Worm (Caenorhabditis elegans) whole organism, L4 larva: Measurements from ENCODE around the gene Y43C5A.2.

Experiments
- D1046.2 ChIP-seq: fragments of 200-800 bp; sonication (Bioruptor generic); IDR thresholded peaks from 2 replicates; pipeline ENCODE4 v1.3.6; 2022; ENCODE audit warnings: missing genetic modification characterization, missing compliant biosample characterization
- F10B5.3 ChIP-seq: sonication (generic microtip); optimal IDR thresholded peaks from 2 replicates; lab custom pipeline; 2016; ENCODE audit warnings: mild to moderate bottlenecking, missing genetic modification characterization, missing compliant biosample characterization
- F37D6.2 ChIP-seq: sonication (generic microtip); optimal IDR thresholded peaks from 2 replicates; lab custom pipeline; 2016; ENCODE audit warnings: mild to moderate bottlenecking, missing genetic modification characterization, missing compliant biosample characterization
- F49E8.2 ChIP-seq: sonication (generic microtip); optimal IDR thresholded peaks from 2 replicates; lab custom pipeline; 2016; ENCODE audit warnings: missing compliant biosample characterization, mild to moderate bottlenecking, missing genetic modification characterization, borderline replicate concordance
- R02D3.7 ChIP-seq: fragments of 150-350 bp; sonication (generic microtip); optimal IDR thresholded peaks from 3 replicates; lab custom pipeline; 2014; ENCODE audit warnings: missing biosample characterization, missing genetic modification characterization
- T26A8.4 ChIP-seq: fragments of 200-800 bp; sonication (Bioruptor generic); IDR thresholded peaks from 2 replicates; pipeline ENCODE4 v1.3.6; 2022; ENCODE audit warnings: missing genetic modification characterization, missing compliant biosample characterization
- Y5F2A.4 ChIP-seq: fragments of 200-800 bp; sonication (Bioruptor generic); optimal IDR thresholded peaks from 2 replicates; lab custom pipeline; 2018; ENCODE audit warnings: mild to moderate bottlenecking, missing genetic modification characterization, missing compliant biosample characterization
- aha-1 ChIP-seq: fragments of 150-350 bp; peaks from one replicate; lab custom pipeline; 2014; ENCODE audit warnings: missing biosample characterization, missing genetic modification characterization
- aly-2 ChIP-seq: sonication (generic microtip); optimal IDR thresholded peaks from 2 replicates; lab custom pipeline; 2018; ENCODE audit warnings: missing biosample characterization, missing genetic modification characterization
- attf-4 ChIP-seq: sonication (generic microtip); optimal IDR thresholded peaks from 3 replicates; lab custom pipeline; 2017; ENCODE audit warnings: missing biosample characterization, missing genetic modification characterization
- ceh-28 ChIP-seq: fragments of 150-350 bp; optimal IDR thresholded peaks from 2 replicates; lab custom pipeline; 2014; ENCODE audit warnings: missing biosample characterization, missing genetic modification reagents, missing genetic modification characterization
- ceh-62 ChIP-seq: sonication (generic microtip); optimal IDR thresholded peaks from 2 replicates; lab custom pipeline; 2017; ENCODE audit warnings: missing biosample characterization, missing genetic modification characterization
- ceh-82 ChIP-seq: sonication (generic microtip); optimal IDR thresholded peaks from 2 replicates; lab custom pipeline; 2017; ENCODE audit warnings: missing biosample characterization, missing genetic modification characterization
- cey-2 ChIP-seq: sonication (generic microtip); optimal IDR thresholded peaks from 3 replicates; lab custom pipeline; 2017; ENCODE audit warnings: missing genetic modification characterization, mild to moderate bottlenecking, missing compliant biosample characterization, antibody characterized with exemption, borderline replicate concordance; ENCODE audit not compliant: insufficient read depth
- daf-12 ChIP-seq: fragments of 150-350 bp; optimal IDR thresholded peaks from 2 replicates; lab custom pipeline; 2014; ENCODE audit warnings: missing biosample characterization, missing genetic modification reagents, missing genetic modification characterization
- daf-16 ChIP-seq, 3 experiments: sonication (generic microtip); optimal IDR thresholded peaks; 2 replicates each; lab custom pipeline; 2016 to 2017; ENCODE audit warnings: missing genetic modification characterization in 3 of 3, missing genetic modification reagents in 3 of 3, mild to moderate bottlenecking in 2 of 3, missing compliant biosample characterization in 2 of 3, missing biosample characterization in 1 of 3, moderate library complexity in 1 of 3
- daf-8 ChIP-seq: fragments of 200-800 bp; sonication (Bioruptor generic); IDR thresholded peaks from 2 replicates; pipeline ENCODE4 v1.3.6; 2022; ENCODE audit warnings: missing genetic modification characterization, missing compliant biosample characterization
- dmd-6 ChIP-seq: fragments of 200-800 bp; sonication (Bioruptor generic); IDR thresholded peaks from 2 replicates; pipeline ENCODE4 v1.3.6; 2022; ENCODE audit warnings: missing genetic modification reagents, missing genetic modification characterization, missing compliant biosample characterization
- dpl-1 ChIP-seq: fragments of 150-350 bp; optimal IDR thresholded peaks from 2 replicates; lab custom pipeline; 2014; ENCODE audit warnings: missing biosample characterization, missing genetic modification reagents, missing genetic modification characterization
- dve-1 ChIP-seq: sonication (generic microtip); optimal IDR thresholded peaks from 2 replicates; lab custom pipeline; 2017; ENCODE audit warnings: antibody characterized with exemption, mild to moderate bottlenecking, missing genetic modification characterization, missing compliant biosample characterization; ENCODE audit not compliant: insufficient read depth
- fos-1 ChIP-seq: fragments of 150-350 bp; optimal IDR thresholded peaks from 2 replicates; lab custom pipeline; 2014; ENCODE audit warnings: missing biosample characterization, missing genetic modification characterization
- hif-1 ChIP-seq, 2 experiments: sonication (generic microtip); optimal IDR thresholded peaks; 2 replicates each; lab custom pipeline; 2016 to 2017; ENCODE audit warnings: missing compliant biosample characterization in 2 of 2, missing genetic modification characterization in 2 of 2, missing genetic modification reagents in 2 of 2, missing genotype in 2 of 2, mild to moderate bottlenecking in 1 of 2
- hlh-30 ChIP-seq: sonication (generic microtip); optimal IDR thresholded peaks from 2 replicates; lab custom pipeline; 2017; ENCODE audit warnings: antibody characterized with exemption, mild to moderate bottlenecking, missing genetic modification characterization, missing compliant biosample characterization; ENCODE audit not compliant: insufficient read depth
- lin-39 ChIP-seq: fragments of 150-350 bp; optimal IDR thresholded peaks from 2 replicates; lab custom pipeline; 2014; ENCODE audit warnings: missing biosample characterization, missing genetic modification reagents, missing genetic modification characterization
- lir-3 ChIP-seq: sonication (generic microtip); optimal IDR thresholded peaks from 2 replicates; lab custom pipeline; 2016; ENCODE audit warnings: mild to moderate bottlenecking, missing genetic modification characterization, missing compliant biosample characterization
- mep-1 ChIP-seq: fragments of 150-350 bp; sonication (generic microtip); optimal IDR thresholded peaks from 3 replicates; lab custom pipeline; 2014; ENCODE audit warnings: missing biosample characterization, missing genetic modification characterization
- mxl-2 ChIP-seq: fragments of 200-800 bp; sonication (Bioruptor generic); conservative IDR thresholded peaks from 2 replicates; pipeline ENCODE4 v1.3.6; 2022; ENCODE audit warnings: missing genetic modification reagents, missing genetic modification characterization, missing compliant biosample characterization
- mxl-3 ChIP-seq: fragments of 200-800 bp; sonication (Bioruptor generic); optimal IDR thresholded peaks from 2 replicates; lab custom pipeline; 2018; ENCODE audit warnings: mild to moderate bottlenecking, missing genetic modification characterization, missing compliant biosample characterization
- nhr-102 ChIP-seq: sonication (generic microtip); optimal IDR thresholded peaks from 2 replicates; lab custom pipeline; 2016; ENCODE audit warnings: mild to moderate bottlenecking, missing genetic modification characterization, moderate library complexity, missing compliant biosample characterization
- nhr-28 ChIP-seq: fragments of 150-350 bp; optimal IDR thresholded peaks from 2 replicates; lab custom pipeline; 2014; ENCODE audit warnings: missing biosample characterization, missing genetic modification characterization
- nhr-42 ChIP-seq: fragments of 200-800 bp; sonication (Bioruptor generic); IDR thresholded peaks from 2 replicates; pipeline ENCODE4 v1.3.6; 2022; ENCODE audit warnings: missing genetic modification characterization, missing compliant biosample characterization
- nhr-48 ChIP-seq: sonication (generic microtip); optimal IDR thresholded peaks from 2 replicates; lab custom pipeline; 2016; ENCODE audit warnings: mild to moderate bottlenecking, missing genetic modification characterization, missing compliant biosample characterization
- nhr-6 ChIP-seq: fragments of 150-350 bp; optimal IDR thresholded peaks from 2 replicates; lab custom pipeline; 2014; ENCODE audit warnings: missing biosample characterization, missing genetic modification characterization
- nhr-76 ChIP-seq: fragments of 150-350 bp; optimal IDR thresholded peaks from 2 replicates; lab custom pipeline; 2014; ENCODE audit warnings: missing biosample characterization, missing genetic modification characterization
- nhr-77 ChIP-seq: fragments of 150-350 bp; optimal IDR thresholded peaks from 2 replicates; lab custom pipeline; 2014; ENCODE audit warnings: missing biosample characterization, missing genetic modification characterization
- php-3 ChIP-seq: fragments of 200-800 bp; sonication (Bioruptor generic); IDR thresholded peaks from 2 replicates; pipeline ENCODE4 v1.3.6; 2022; ENCODE audit warnings: missing genetic modification reagents, missing genetic modification characterization, missing compliant biosample characterization
- pqm-1 ChIP-seq: sonication (generic microtip); optimal IDR thresholded peaks from 2 replicates; lab custom pipeline; 2017; ENCODE audit warnings: missing biosample characterization, missing genetic modification characterization
- sdz-12 ChIP-seq: fragments of 200-800 bp; sonication (Bioruptor generic); optimal IDR thresholded peaks from 2 replicates; lab custom pipeline; 2018; ENCODE audit warnings: mild to moderate bottlenecking, missing genetic modification characterization, missing compliant biosample characterization
- skn-1 ChIP-seq: fragments of 150-350 bp; optimal IDR thresholded peaks from 2 replicates; lab custom pipeline; 2014; ENCODE audit warnings: missing biosample characterization, missing genetic modification characterization
- unc-130 ChIP-seq: sonication (generic microtip); optimal IDR thresholded peaks from 2 replicates; lab custom pipeline; 2016; ENCODE audit warnings: missing genetic modification reagents, missing genetic modification characterization, missing compliant biosample characterization
- unc-39 ChIP-seq: sonication (generic microtip); optimal IDR thresholded peaks from 2 replicates; lab custom pipeline; 2017; ENCODE audit warnings: missing biosample characterization, missing genetic modification characterization
- zfp-2 ChIP-seq: sonication (generic microtip); optimal IDR thresholded peaks from 2 replicates; lab custom pipeline; 2016; ENCODE audit warnings: mild to moderate bottlenecking, missing genetic modification characterization, missing compliant biosample characterization
- zfp-3 ChIP-seq: fragments of 200-800 bp; sonication (Bioruptor generic); conservative IDR thresholded peaks from 2 replicates; pipeline ENCODE4 v1.3.6; 2022; ENCODE audit warnings: missing genetic modification reagents, missing genetic modification characterization, missing compliant biosample characterization
- zip-11 ChIP-seq: fragments of 200-800 bp; sonication (Bioruptor generic); IDR thresholded peaks from 2 replicates; pipeline ENCODE4 v1.3.6; 2022; ENCODE audit warnings: missing genetic modification characterization, missing compliant biosample characterization

Y43C5A.2 gene

DNA sequence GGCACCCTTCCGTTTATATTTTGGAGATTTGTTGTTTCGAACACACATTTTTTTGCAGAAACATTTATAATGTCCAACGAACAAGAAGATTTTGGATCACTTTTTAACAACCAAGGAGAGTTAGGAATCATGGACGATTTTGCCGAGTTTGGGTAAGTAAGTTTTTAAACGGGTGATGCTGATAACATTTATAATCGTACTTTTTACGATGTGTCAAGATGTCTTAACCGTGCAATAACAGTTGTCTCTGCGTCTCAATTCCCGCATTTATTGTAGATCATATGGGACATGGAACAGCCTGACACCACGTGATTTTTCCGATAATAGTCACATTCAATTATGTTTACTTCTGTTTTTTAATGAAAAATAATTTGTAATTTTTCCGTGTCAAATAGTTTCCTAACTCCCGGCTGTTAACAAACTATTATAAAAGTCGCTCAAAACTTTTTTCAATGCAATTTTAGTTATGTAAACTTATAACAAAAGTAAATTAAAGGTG lies 19.1 kb upstream of the Y43C5A.2 start, which contains the start of gene daf-14 (continued):
- TF ChIP-seq zip-11 (GFP tag; lab: Robert Waterston, UW): no peak
- peak; percentile 15 for TF ChIP-seq dpl-1 (GFP tag; lab: Kevin White, UChicago)
- peak; percentile 77 for TF ChIP-seq dve-1
- TF ChIP-seq zfp-2 (tag; lab: Kevin White, UChicago): no peak
- TF ChIP-seq F37D6.2 (tag; lab: Kevin White, UChicago): no peak
- no peak for TF ChIP-seq skn-1 (tag; lab: Kevin White, UChicago)
- TF ChIP-seq dmd-6 (GFP tag; lab: Robert Waterston, UW): peak; percentile 52
- TF ChIP-seq daf-12 (tag; lab: Kevin White, UChicago): no peak
- TF ChIP-seq nhr-48 (tag; lab: Kevin White, UChicago): peak; percentile 20
- no peak for TF ChIP-seq nhr-42 (GFP tag; lab: Robert Waterston, UW)
- no peak for TF ChIP-seq daf-8 (GFP tag; lab: Robert Waterston, UW)
- TF ChIP-seq php-3 (GFP tag; lab: Robert Waterston, UW): peak; percentile 49; the same call in 1 of the 2 replicates
- TF ChIP-seq mxl-3 (GFP tag; lab: Kevin White, UChicago): no peak
- TF ChIP-seq aha-1: peak; percentile 74

- no peak for TF ChIP-seq attf-4
- no peak for TF ChIP-seq fos-1
- TF ChIP-seq php-3 (GFP tag; lab: Robert Waterston, UW): no peak
- no peak for TF ChIP-seq aly-2 (tag; lab: Kevin White, UChicago)
- no peak for TF ChIP-seq nhr-42 (GFP tag; lab: Robert Waterston, UW)
- no peak for TF ChIP-seq daf-16 (GFP tag; optimal IDR thresholded peaks at IDR 0.05; lab: Kevin White, UChicago)
- TF ChIP-seq daf-16 (tag; optimal IDR thresholded peaks at IDR 0.05; lab: Kevin White, UChicago): peak; percentile 33
- peak; percentile 27 for TF ChIP-seq nhr-28 (tag; lab: Kevin White, UChicago)
- TF ChIP-seq R02D3.7 (tag; lab: Kevin White, UChicago): no peak
- no peak for TF ChIP-seq hlh-30 (tag; lab: Kevin White, UChicago)
- TF ChIP-seq pqm-1 (tag; lab: Kevin White, UChicago): no peak
- no peak for TF ChIP-seq mep-1 (tag; lab: Kevin White, UChicago)
- TF ChIP-seq F37D6.2 (tag; lab: Kevin White, UChicago): no peak
- no peak for TF ChIP-seq T26A8.4 (GFP tag; lab: Robert Waterston, UW)
Measured at ce11 chrIV:10251261-10251660, 18.4 kb upstream of the Y43C5A.2 start.

- TF ChIP-seq zfp-2 (tag; lab: Kevin White, UChicago) (no peak), cey-2 (tag; lab: Kevin White, UChicago) (no peak), aha-1 (peak; percentile 6)
- TF ChIP-seq, all 104 proteins: peak for 1
Measured at ce11 chrIV:10251764-10252163, 17.9 kb upstream of the Y43C5A.2 start.

ce11 chrIV:10252350-10252792 lies 17.3 kb upstream of the Y43C5A.2 start:
- TF ChIP-seq D1046.2 (GFP tag; lab: Robert Waterston, UW) (no peak), lin-39 (tag; lab: Kevin White, UChicago) (no peak), nhr-76 (tag; lab: Kevin White, UChicago) (no peak), dmd-6 (GFP tag; lab: Robert Waterston, UW) (peak; percentile 96), unc-39 (tag; lab: Kevin White, UChicago) (no peak), ceh-82 (tag; lab: Kevin White, UChicago) (no peak), sdz-12 (GFP tag; lab: Kevin White, UChicago) (no peak), hif-1 (tag; optimal IDR thresholded peaks at IDR 0.05; lab: Kevin White, UChicago) (peak; percentile 33 to 83), ceh-28 (tag; lab: Kevin White, UChicago) (no peak), nhr-6 (peak; percentile 67), dpl-1 (GFP tag; lab: Kevin White, UChicago) (peak; percentile 61), nhr-77 (tag; lab: Kevin White, UChicago) (peak; percentile 82), F49E8.2 (no peak), unc-130 (GFP tag; lab: Kevin White, UChicago) (no peak), nhr-28 (tag; lab: Kevin White, UChicago) (peak; percentile 90), F37D6.2 (tag; lab: Kevin White, UChicago) (peak; percentile 77), F10B5.3 (tag; lab: Kevin White, UChicago) (no peak), mxl-2 (GFP tag; lab: Robert Waterston, UW) (peak; percentile 72), zfp-3 (GFP tag; lab: Robert Waterston, UW) (0 out of 2 replicates have a peak, but pooled peaks have one; percentile 50), lir-3 (tag; lab: Kevin White, UChicago) (no peak), Y5F2A.4 (GFP tag; lab: Kevin White, UChicago) (no peak), nhr-102 (peak; percentile 76), daf-16 (GFP tag; optimal IDR thresholded peaks at IDR 0.05; lab: Kevin White, UChicago) (peak; percentile 48 to 65), daf-16 (tag; optimal IDR thresholded peaks at IDR 0.05; lab: Kevin White, UChicago) (peak; percentile 67), ceh-62 (tag; lab: Kevin White, UChicago) (no peak), dve-1 (peak; percentile 95)
